Worm (Caenorhabditis elegans) whole organism, L4/young adult: ENCODE results near the gene F12A10.6.

ENCODE experiments used
- dao-5 ChIP-seq: sonication (generic microtip); optimal IDR thresholded peaks from 2 replicates; lab custom pipeline; 2016; ENCODE audit warnings: missing genotype, missing genetic modification characterization, moderate library complexity, missing compliant biosample characterization
- him-1 ChIP-seq: sonication (generic microtip); optimal IDR thresholded peaks from 2 replicates; lab custom pipeline; 2016; ENCODE audit warnings: missing genotype, missing genetic modification reagents, missing genetic modification characterization, missing compliant biosample characterization

ce11 chrII:5500470-5500869, 6.2 kb upstream of the F12A10.6 start, which contains the start of gene fzy-1:
- TF ChIP-seq dao-5 (tag; lab: Kevin White, UChicago) (no peak), him-1 (tag; lab: Kevin White, UChicago) (no peak)
